Fruit fly (Drosophila melanogaster) whole organism, embryonic: ENCODE measurements around the gene Rrp1.

Experiments used
- Abd-B ChIP-seq: fragments of 200-800 bp; sonication (Bioruptor generic); optimal IDR thresholded peaks from 2 replicates; lab custom pipeline; 2018; ENCODE audit warnings: missing biosample characterization, mild to moderate bottlenecking, missing genetic modification characterization, moderate library complexity
- Blimp-1 ChIP-seq: fragments of 200-800 bp; sonication (Bioruptor generic); optimal IDR thresholded peaks from 3 replicates; lab custom pipeline; 2018; ENCODE audit warnings: missing biosample characterization, missing genetic modification characterization, mild to moderate bottlenecking, moderate library complexity, missing genetic modification reagents
- CG10147 ChIP-seq: fragments of 200-800 bp; sonication (Bioruptor generic); optimal IDR thresholded peaks from 2 replicates; lab custom pipeline; 2019; ENCODE audit warnings: missing biosample characterization, mild to moderate bottlenecking, missing genetic modification characterization, moderate library complexity
- CG11085 ChIP-seq: fragments of 200-800 bp; sonication (Bioruptor generic); IDR thresholded peaks from 2 replicates; pipeline ENCODE4 v1.3.6; 2022; ENCODE audit warnings: missing biosample characterization, missing genetic modification characterization
- CG13296 ChIP-seq: fragments of 200-800 bp; sonication (Bioruptor generic); optimal IDR thresholded peaks from 3 replicates; lab custom pipeline; 2018; ENCODE audit warnings: missing biosample characterization, mild to moderate bottlenecking, missing genetic modification characterization
- CG15011 ChIP-seq: fragments of 200-800 bp; sonication (Bioruptor generic); optimal IDR thresholded peaks from 3 replicates; lab custom pipeline; 2018; ENCODE audit warnings: missing biosample characterization, mild to moderate bottlenecking, missing genetic modification characterization
- CG15073 ChIP-seq: fragments of 200-800 bp; sonication (Bioruptor generic); optimal IDR thresholded peaks from 2 replicates; lab custom pipeline; 2016; ENCODE audit warnings: missing biosample characterization, missing genetic modification characterization
- CG16779 ChIP-seq: fragments of 200-800 bp; sonication (Bioruptor generic); IDR thresholded peaks from 2 replicates; pipeline ENCODE4 v1.3.6; 2022; ENCODE audit warnings: missing biosample characterization, missing genetic modification characterization
- CG2120 ChIP-seq: fragments of 200-800 bp; sonication (Bioruptor generic); optimal IDR thresholded peaks from 3 replicates; lab custom pipeline; 2016; ENCODE audit warnings: missing biosample characterization, missing genetic modification characterization
- CG3065 ChIP-seq: fragments of 200-800 bp; sonication (Bioruptor generic); optimal IDR thresholded peaks from 2 replicates; lab custom pipeline; 2016; ENCODE audit warnings: missing biosample characterization, missing genetic modification characterization
- CG3407 ChIP-seq: fragments of 200-800 bp; sonication (Bioruptor generic); optimal IDR thresholded peaks from 2 replicates; lab custom pipeline; 2018; ENCODE audit warnings: missing biosample characterization, mild to moderate bottlenecking, missing genetic modification characterization
- CG4707 ChIP-seq: fragments of 200-800 bp; sonication (Bioruptor generic); optimal IDR thresholded peaks from 2 replicates; lab custom pipeline; 2018; ENCODE audit warnings: missing biosample characterization, mild to moderate bottlenecking, missing genetic modification characterization, moderate library complexity
- CG5245 ChIP-seq: fragments of 200-800 bp; sonication (Bioruptor generic); optimal IDR thresholded peaks from 3 replicates; lab custom pipeline; 2016; ENCODE audit warnings: missing biosample characterization, missing genetic modification characterization
- CG5953 ChIP-seq: fragments of 200-800 bp; sonication (Bioruptor generic); IDR thresholded peaks from 2 replicates; pipeline ENCODE4 v1.3.6; 2022; ENCODE audit warnings: missing biosample characterization, missing genetic modification characterization
- CG6272 ChIP-seq: fragments of 200-800 bp; sonication (Bioruptor generic); IDR thresholded peaks from 2 replicates; pipeline ENCODE4 v1.3.6; 2022; ENCODE audit warnings: missing biosample characterization, missing genetic modification characterization
- CG8281 ChIP-seq: fragments of 200-800 bp; sonication (Bioruptor generic); optimal IDR thresholded peaks from 2 replicates; lab custom pipeline; 2018; ENCODE audit warnings: missing biosample characterization, mild to moderate bottlenecking, missing genetic modification characterization, moderate library complexity
- CG8944 ChIP-seq: fragments of 200-800 bp; sonication (Bioruptor generic); optimal IDR thresholded peaks from 3 replicates; lab custom pipeline; 2016; ENCODE audit warnings: missing biosample characterization, missing genetic modification characterization
- CG9215 ChIP-seq: fragments of 200-800 bp; sonication (Bioruptor generic); IDR thresholded peaks from 2 replicates; pipeline ENCODE4 v1.3.6; 2022; ENCODE audit warnings: missing biosample characterization, missing genetic modification characterization
- CG9817 ChIP-seq: fragments of 200-800 bp; sonication (Bioruptor generic); optimal IDR thresholded peaks from 2 replicates; lab custom pipeline; 2018; ENCODE audit warnings: missing biosample characterization, mild to moderate bottlenecking, missing genetic modification characterization, moderate library complexity
- D ChIP-seq, 2 experiments: fragments of 200-800 bp in 1 of 2; fragments of >200 bp in 1 of 2; sonication (Bioruptor generic) in 1 of 2; optimal IDR thresholded peaks; 2 replicates in 1 of 2; 3 replicates in 1 of 2; lab custom pipeline; 2017; ENCODE audit warnings: mild to moderate bottlenecking in 1 of 2, missing biosample characterization in 1 of 2, missing genetic modification characterization in 1 of 2, missing genetic modification reagents in 1 of 2
- D19B ChIP-seq: fragments of 200-800 bp; sonication (Bioruptor generic); optimal IDR thresholded peaks from 2 replicates; lab custom pipeline; 2017; ENCODE audit warnings: missing biosample characterization, mild to moderate bottlenecking, missing genetic modification characterization
- Dek ChIP-seq: fragments of 200-800 bp; sonication (Bioruptor generic); optimal IDR thresholded peaks from 3 replicates; lab custom pipeline; 2019; ENCODE audit warnings: missing biosample characterization, mild to moderate bottlenecking, missing genetic modification characterization, moderate library complexity
- Dll ChIP-seq: fragments of 200-800 bp; sonication (Bioruptor generic); IDR thresholded peaks from 4 replicates; pipeline ENCODE4 v1.3.6; 2022; ENCODE audit warnings: missing biosample characterization, missing genetic modification characterization; ENCODE audit not compliant: partially characterized antibody
- Dp ChIP-seq: fragments of 200-800 bp; sonication (Bioruptor generic); optimal IDR thresholded peaks from 2 replicates; lab custom pipeline; 2018; ENCODE audit warnings: missing biosample characterization, mild to moderate bottlenecking, missing genetic modification characterization, moderate library complexity
- Drgx ChIP-seq: fragments of 200-800 bp; sonication (Bioruptor generic); IDR thresholded peaks from 2 replicates; pipeline ENCODE4 v1.3.6; 2022; ENCODE audit warnings: missing biosample characterization, missing genetic modification characterization
- HmgZ ChIP-seq: fragments of 200-800 bp; sonication (Bioruptor generic); optimal IDR thresholded peaks from 2 replicates; lab custom pipeline; 2018; ENCODE audit warnings: missing biosample characterization, mild to moderate bottlenecking, missing genetic modification characterization
- Hr39 ChIP-seq: fragments of >200 bp; optimal IDR thresholded peaks from 2 replicates; lab custom pipeline; 2017
- Lhr ChIP-seq: fragments of 200-800 bp; sonication (Bioruptor generic); optimal IDR thresholded peaks from 3 replicates; lab custom pipeline; 2017; ENCODE audit warnings: mild to moderate bottlenecking, missing biosample characterization, missing genetic modification reagents, missing genetic modification characterization
- Nf-YA ChIP-seq: fragments of 200-800 bp; sonication (Bioruptor generic); IDR thresholded peaks from 2 replicates; pipeline ENCODE4 v1.3.6; 2022; ENCODE audit warnings: missing biosample characterization, missing genetic modification characterization
- Nf-YB ChIP-seq: fragments of 200-800 bp; sonication (Bioruptor generic); optimal IDR thresholded peaks from 3 replicates; lab custom pipeline; 2019; ENCODE audit warnings: missing biosample characterization, mild to moderate bottlenecking, missing genetic modification characterization, moderate library complexity
- Oaz ChIP-seq: fragments of 200-800 bp; sonication (Bioruptor generic); IDR thresholded peaks from 2 replicates; pipeline ENCODE4 v1.3.6; 2022; ENCODE audit warnings: missing biosample characterization, missing genetic modification characterization
- Opbp ChIP-seq: fragments of 200-800 bp; sonication (Bioruptor generic); IDR thresholded peaks from 3 replicates; pipeline ENCODE4 v1.3.6; 2022; ENCODE audit warnings: missing biosample characterization, missing genetic modification characterization; ENCODE audit not compliant: partially characterized antibody
- Optix ChIP-seq: fragments of 200-800 bp; sonication (Bioruptor generic); IDR thresholded peaks from 3 replicates; pipeline ENCODE4 v1.3.6; 2022; ENCODE audit warnings: missing biosample characterization, missing genetic modification characterization
- Six4 ChIP-seq: fragments of 200-800 bp; sonication (Bioruptor generic); optimal IDR thresholded peaks from 2 replicates; lab custom pipeline; 2016; ENCODE audit warnings: missing biosample characterization, missing genetic modification characterization
- Sox102F ChIP-seq: fragments of 200-800 bp; sonication (Bioruptor generic); optimal IDR thresholded peaks from 2 replicates; lab custom pipeline; 2018; ENCODE audit warnings: missing biosample characterization, mild to moderate bottlenecking, missing genetic modification characterization, moderate library complexity
- Trl ChIP-seq, 3 experiments: fragments of >200 bp in 2 of 3; fragments of 200-800 bp in 1 of 3; sonication (Bioruptor generic) in 1 of 3; optimal IDR thresholded peaks; 2 replicates in 1 of 3; 3 replicates in 2 of 3; lab custom pipeline; 2016 to 2017; ENCODE audit warnings: missing biosample characterization in 1 of 3, missing genetic modification characterization in 1 of 3
- ab ChIP-seq: fragments of 200-800 bp; sonication (Bioruptor generic); optimal IDR thresholded peaks from 2 replicates; lab custom pipeline; 2016; ENCODE audit warnings: missing biosample characterization, missing genetic modification characterization
- ara ChIP-seq: fragments of 200-800 bp; sonication (Bioruptor generic); IDR thresholded peaks from 2 replicates; pipeline ENCODE4 v1.3.6; 2022; ENCODE audit warnings: missing biosample characterization, missing genetic modification characterization
- ato ChIP-seq: fragments of 200-800 bp; sonication (Bioruptor generic); IDR thresholded peaks from 2 replicates; pipeline ENCODE4 v1.3.6; 2022; ENCODE audit warnings: missing biosample characterization, missing genetic modification characterization; ENCODE audit not compliant: partially characterized antibody
- bigmax ChIP-seq: fragments of 200-800 bp; sonication (Bioruptor generic); optimal IDR thresholded peaks from 2 replicates; lab custom pipeline; 2018; ENCODE audit warnings: missing biosample characterization, mild to moderate bottlenecking, missing genetic modification characterization
- dati ChIP-seq: fragments of 200-800 bp; sonication (Bioruptor generic); IDR thresholded peaks from 2 replicates; pipeline ENCODE4 v1.3.6; 2022; ENCODE audit warnings: missing biosample characterization, missing genetic modification characterization
- gcm2 ChIP-seq: fragments of 200-800 bp; sonication (Bioruptor generic); optimal IDR thresholded peaks from 2 replicates; lab custom pipeline; 2016; ENCODE audit warnings: missing biosample characterization, missing genetic modification characterization
- jing ChIP-seq: fragments of 200-800 bp; sonication (Bioruptor generic); optimal IDR thresholded peaks from 2 replicates; lab custom pipeline; 2018; ENCODE audit warnings: missing biosample characterization, mild to moderate bottlenecking, missing genetic modification characterization
- mld ChIP-seq: fragments of 200-800 bp; sonication (Bioruptor generic); IDR thresholded peaks from 3 replicates; pipeline ENCODE4 v1.3.6; 2022; ENCODE audit warnings: missing biosample characterization, missing genetic modification characterization; ENCODE audit not compliant: partially characterized antibody
- pb ChIP-seq: fragments of 200-800 bp; sonication (Bioruptor generic); optimal IDR thresholded peaks from 3 replicates; lab custom pipeline; 2016; ENCODE audit warnings: missing biosample characterization, missing genetic modification characterization
- pzg ChIP-seq: fragments of 200-800 bp; sonication (Bioruptor generic); optimal IDR thresholded peaks from 3 replicates; lab custom pipeline; 2018; ENCODE audit warnings: missing biosample characterization, mild to moderate bottlenecking, missing genetic modification characterization, moderate library complexity
- ranshi ChIP-seq: fragments of 200-800 bp; sonication (Bioruptor generic); IDR thresholded peaks from 2 replicates; pipeline ENCODE4 v1.3.6; 2022; ENCODE audit warnings: missing biosample characterization, missing genetic modification characterization
- sens ChIP-seq: fragments of 200-800 bp; sonication (Bioruptor generic); peaks from one replicate; lab custom pipeline; 2016; ENCODE audit warnings: missing biosample characterization, missing genetic modification characterization
- stwl ChIP-seq: fragments of 200-800 bp; sonication (Bioruptor generic); optimal IDR thresholded peaks from 3 replicates; lab custom pipeline; 2018; ENCODE audit warnings: missing biosample characterization, mild to moderate bottlenecking, missing genetic modification characterization, moderate library complexity
- trem ChIP-seq: fragments of 200-800 bp; optimal IDR thresholded peaks from 3 replicates; lab custom pipeline; 2019; ENCODE audit warnings: missing biosample characterization, mild to moderate bottlenecking, missing genetic modification characterization, moderate library complexity

Gene Rrp1

DNA sequence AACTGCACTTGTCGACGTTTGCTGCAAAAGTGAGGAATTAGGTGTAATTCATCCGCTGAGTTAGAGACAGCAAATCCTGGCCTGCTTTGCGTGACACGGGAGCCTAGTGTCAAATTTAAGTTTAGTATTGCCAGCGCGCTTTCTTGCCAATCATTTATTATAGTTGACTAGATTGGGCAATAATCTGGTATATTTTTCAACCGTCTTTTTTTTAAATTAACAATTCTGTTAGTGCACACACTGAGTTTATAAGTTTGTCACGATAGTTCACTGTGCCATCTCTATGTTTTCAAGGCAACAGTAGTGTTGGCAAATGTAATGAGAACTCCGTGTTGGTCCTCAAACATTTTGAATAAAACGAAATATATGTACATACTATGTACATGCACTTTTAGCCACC lies 4.5 kb upstream of the Rrp1 start, which contains the start of the genes CG9641 and CG3165:
Gene CG9641 (minus strand): TSS at position 34 of the 400 bp plus-strand sequence.
Gene CG3165 (plus strand): TSS at position 294 of the 400 bp plus-strand sequence.
- TF ChIP-seq CG3065 (GFP tag; lab: Kevin White, UChicago) (peak; percentile 68), CG10147 (GFP tag; lab: Kevin White, UChicago) (peak; percentile 82), Abd-B (GFP tag; lab: Kevin White, UChicago) (peak; percentile 66), CG15073 (peak; percentile 43), CG13296 (no peak), CG5953 (GFP tag; lab: Robert Waterston, UW) (peak; percentile 56), CG9215 (GFP tag; lab: Robert Waterston, UW) (peak; percentile 88), Opbp (GFP tag; lab: Robert Waterston, UW) (peak; percentile 90), sens (peak; percentile 98), Lhr (GFP tag; lab: Kevin White, UChicago) (no peak), Nf-YB (GFP tag; lab: Kevin White, UChicago) (peak; percentile 51), CG8281 (tag; lab: Kevin White, UChicago) (no peak), Oaz (GFP tag; lab: Robert Waterston, UW) (peak; percentile 66; the same call in 1 of the 2 replicates), trem (tag; lab: Kevin White, UChicago) (peak; percentile 84), CG16779 (GFP tag; lab: Robert Waterston, UW) (peak; percentile 76; the same call in 1 of the 2 replicates), bigmax (GFP tag; lab: Kevin White, UChicago) (no peak), Nf-YA (peak; percentile 71; the same call in 1 of the 2 replicates), pb (peak; percentile 78), CG5245 (peak; percentile 87), ara (GFP tag; lab: Robert Waterston, UW) (peak; percentile 76), Blimp-1 (no peak), Six4 (GFP tag; lab: Kevin White, UChicago) (peak; percentile 81), Sox102F (GFP tag; lab: Kevin White, UChicago) (no peak), ranshi (GFP tag; lab: Robert Waterston, UW) (peak; percentile 78; the same call in 1 of the 2 replicates), jing (GFP tag; lab: Kevin White, UChicago) (no peak), CG6272 (GFP tag; lab: Robert Waterston, UW) (peak; percentile 85), D19B (GFP tag; lab: Kevin White, UChicago) (no peak), mld (GFP tag; lab: Robert Waterston, UW) (peak; percentile 85; the same call in 2 of the 3 replicates), CG3407 (GFP tag; lab: Kevin White, UChicago) (no peak), Trl (optimal IDR thresholded peaks at IDR 0.05; lab: Kevin White, UChicago) (no peak), Trl (GFP tag; optimal IDR thresholded peaks at IDR 0.05; lab: Kevin White, UChicago) (peak; percentile 92), Dll (GFP tag; lab: Robert Waterston, UW) (peak; percentile 99), Dek (peak; percentile 64), Dp (peak; percentile 46), gcm2 (GFP tag; lab: Kevin White, UChicago) (peak; percentile 76), CG15011 (GFP tag; lab: Kevin White, UChicago) (no peak), Optix (GFP tag; lab: Robert Waterston, UW) (peak; percentile 80), CG4707 (GFP tag; lab: Kevin White, UChicago) (peak; percentile 68), stwl (tag; lab: Kevin White, UChicago) (peak; percentile 99), CG8944 (GFP tag; lab: Kevin White, UChicago) (peak; percentile 91), pzg (GFP tag; lab: Kevin White, UChicago) (peak; percentile 62), dati (GFP tag; lab: Robert Waterston, UW) (no peak), HmgZ (tag; lab: Kevin White, UChicago) (peak; percentile 90), ab (GFP tag; lab: Kevin White, UChicago) (peak; percentile 76), Drgx (peak; percentile 77), Hr39 (lab: Kevin White, UChicago) (no peak), ato (GFP tag; lab: Robert Waterston, UW) (peak; percentile 78), CG9817 (peak; percentile 83), D (optimal IDR thresholded peaks at IDR 0.05; lab: Kevin White, UChicago) (no peak), D (GFP tag; optimal IDR thresholded peaks at IDR 0.05; lab: Kevin White, UChicago) (peak; percentile 72), CG2120 (peak; percentile 92), CG11085 (GFP tag; lab: Robert Waterston, UW) (peak; percentile 51)
